Worm (Caenorhabditis elegans): ENCODE results near the gene str-139.

The str-139 gene

ce11 chrV:8062074-8062473 lies at the start of gene str-139:
TSS of gene str-139 (minus strand) at chrV:8062174.
- TF ChIP-seq elt-3 (tag; optimal IDR thresholded peaks at IDR 0.05): no peak
- TF ChIP-seq zip-8 (tag; optimal IDR thresholded peaks at IDR 0.05): no peak
- no peak for TF ChIP-seq nhr-76 (tag; optimal IDR thresholded peaks at IDR 0.05)
- no peak for TF ChIP-seq ceh-39 (tag; optimal IDR thresholded peaks at IDR 0.05)

ce11 chrV:8110816-8111215 lies 48.8 kb upstream of the str-139 start:
- no peak for TF ChIP-seq lin-13 (tag; optimal IDR thresholded peaks at IDR 0.05)
- TF ChIP-seq nhr-237 (tag; optimal IDR thresholded peaks at IDR 0.05): peak; percentile 4

- TF ChIP-seq ceh-83 (GFP tag; optimal IDR thresholded peaks at IDR 0.05): no peak
- no peak for TF ChIP-seq ceh-43 (GFP tag; optimal IDR thresholded peaks at IDR 0.05)
- no peak for TF ChIP-seq nhr-76 (tag; optimal IDR thresholded peaks at IDR 0.05)
- TF ChIP-seq tbx-8 (GFP tag; optimal IDR thresholded peaks at IDR 0.05): no peak
- no peak for TF ChIP-seq snpc-4 (tag; optimal IDR thresholded peaks at IDR 0.05)
Measured at ce11 chrV:8108670-8109069, 46.7 kb upstream of the str-139 start, which contains the start of gene myo-5. TSS of gene myo-5 (plus strand) at chrV:8108970.

ce11 chrV:8104473-8104872 lies 42.5 kb upstream of the str-139 start, which contains the start of gene srlf-16:
TSS of gene srlf-16 (plus strand) at chrV:8104773.
- no peak for TF ChIP-seq drap-1 (GFP tag; optimal IDR thresholded peaks at IDR 0.05)
- TF ChIP-seq ham-2 (GFP tag; optimal IDR thresholded peaks at IDR 0.05): no peak
- TF ChIP-seq unc-62 (GFP tag; optimal IDR thresholded peaks at IDR 0.05): no peak
- no peak for TF ChIP-seq M03D4.4 (tag; optimal IDR thresholded peaks at IDR 0.05)
- no peak for TF ChIP-seq ces-1 (GFP tag; optimal IDR thresholded peaks at IDR 0.05)
- no peak for TF ChIP-seq ceh-83 (GFP tag; optimal IDR thresholded peaks at IDR 0.05)
- TF ChIP-seq blmp-1 (tag; optimal IDR thresholded peaks at IDR 0.05): no peak
- no peak for TF ChIP-seq lin-13 (tag; optimal IDR thresholded peaks at IDR 0.05)
- no peak for TF ChIP-seq ceh-39 (tag; optimal IDR thresholded peaks at IDR 0.05)
- TF ChIP-seq flh-1 (GFP tag; optimal IDR thresholded peaks at IDR 0.05): no peak
- no peak for TF ChIP-seq nhr-2 (tag; optimal IDR thresholded peaks at IDR 0.05)
- no peak for TF ChIP-seq sptf-1 (tag; optimal IDR thresholded peaks at IDR 0.05)
- no peak for TF ChIP-seq unc-39 (tag; optimal IDR thresholded peaks at IDR 0.05)
- TF ChIP-seq cnd-1 (tag; optimal IDR thresholded peaks at IDR 0.05): no peak
- TF ChIP-seq sem-2 (GFP tag; optimal IDR thresholded peaks at IDR 0.05): no peak
- no peak for TF ChIP-seq pha-4 (tag; optimal IDR thresholded peaks at IDR 0.05)
- TF ChIP-seq unc-120 (tag; optimal IDR thresholded peaks at IDR 0.05; ENCODE audit: poor library complexity, severe bottlenecking): no peak
- no peak for TF ChIP-seq nhr-28 (tag; optimal IDR thresholded peaks at IDR 0.05)

- TF ChIP-seq ces-1 (GFP tag; optimal IDR thresholded peaks at IDR 0.05): no peak
- TF ChIP-seq snpc-4 (tag; optimal IDR thresholded peaks at IDR 0.05): no peak
- TF ChIP-seq nhr-76 (tag; optimal IDR thresholded peaks at IDR 0.05): no peak
- no peak for TF ChIP-seq unc-120 (tag; optimal IDR thresholded peaks at IDR 0.05; ENCODE audit: poor library complexity, severe bottlenecking)
- no peak for TF ChIP-seq ztf-11 (tag; optimal IDR thresholded peaks at IDR 0.05)
- no peak for TF ChIP-seq ceh-39 (tag; optimal IDR thresholded peaks at IDR 0.05)
- TF ChIP-seq pha-4 (tag; optimal IDR thresholded peaks at IDR 0.05): no peak
- no peak for TF ChIP-seq ceh-83 (GFP tag; optimal IDR thresholded peaks at IDR 0.05)
- no peak for TF ChIP-seq cnd-1 (tag; optimal IDR thresholded peaks at IDR 0.05)
- TF ChIP-seq zip-8 (tag; optimal IDR thresholded peaks at IDR 0.05): no peak
- no peak for TF ChIP-seq sptf-1 (tag; optimal IDR thresholded peaks at IDR 0.05)
- TF ChIP-seq nhr-28 (tag; optimal IDR thresholded peaks at IDR 0.05): no peak
- TF ChIP-seq elt-3 (tag; optimal IDR thresholded peaks at IDR 0.05): no peak
- no peak for TF ChIP-seq drap-1 (GFP tag; optimal IDR thresholded peaks at IDR 0.05)
- TF ChIP-seq lin-13 (tag; optimal IDR thresholded peaks at IDR 0.05): no peak
- no peak for TF ChIP-seq nhr-2 (tag; optimal IDR thresholded peaks at IDR 0.05)
- TF ChIP-seq sem-2 (GFP tag; optimal IDR thresholded peaks at IDR 0.05): no peak
Measured at ce11 chrV:8102960-8103359, 41.0 kb upstream of the str-139 start, which contains the start of gene str-90. TSS of gene str-90 (plus strand) at chrV:8103260.

ce11 chrV:8099306-8099705 lies 37.3 kb upstream of the str-139 start, which contains the start of gene sdz-23:
TSS of gene sdz-23 (plus strand) at chrV:8099606.
- no peak for TF ChIP-seq lin-13 (tag; optimal IDR thresholded peaks at IDR 0.05)
- TF ChIP-seq lsy-2 (tag; optimal IDR thresholded peaks at IDR 0.05): no peak
- TF ChIP-seq hlh-1 (tag; optimal IDR thresholded peaks at IDR 0.05): no peak
- no peak for TF ChIP-seq unc-39 (tag; optimal IDR thresholded peaks at IDR 0.05)
- TF ChIP-seq nhr-28 (tag; optimal IDR thresholded peaks at IDR 0.05): no peak
- TF ChIP-seq nhr-2 (tag; optimal IDR thresholded peaks at IDR 0.05): no peak
- no peak for TF ChIP-seq ham-2 (GFP tag; optimal IDR thresholded peaks at IDR 0.05)
- no peak for TF ChIP-seq unc-120 (tag; optimal IDR thresholded peaks at IDR 0.05; ENCODE audit: poor library complexity, severe bottlenecking)
- TF ChIP-seq mab-5 (tag; optimal IDR thresholded peaks at IDR 0.05): no peak
- TF ChIP-seq nhr-237 (tag; optimal IDR thresholded peaks at IDR 0.05): no peak
- TF ChIP-seq nhr-76 (tag; optimal IDR thresholded peaks at IDR 0.05): no peak
